Fruit fly (Drosophila melanogaster) whole organism, embryonic: ENCODE data around the gene Lamtor4.

Source experiments
- CG15696 ChIP-seq: fragments of 200-800 bp; sonication (Bioruptor generic); optimal IDR thresholded peaks from 2 replicates; lab custom pipeline; 2019; ENCODE audit warnings: missing biosample characterization, mild to moderate bottlenecking, missing genetic modification characterization, moderate library complexity
- CG2129 ChIP-seq: fragments of 200-800 bp; sonication (Bioruptor generic); IDR thresholded peaks from 2 replicates; pipeline ENCODE4 v1.3.6; 2022; ENCODE audit warnings: missing biosample characterization, missing genetic modification characterization; ENCODE audit not compliant: partially characterized antibody
- CG4328 ChIP-seq: fragments of 200-800 bp; sonication (Bioruptor generic); optimal IDR thresholded peaks from 3 replicates; lab custom pipeline; 2017; ENCODE audit warnings: missing biosample characterization, missing genetic modification reagents, missing genetic modification characterization
- Dfd ChIP-seq, 2 experiments: fragments of >200 bp; optimal IDR thresholded peaks; 2 replicates each; lab custom pipeline; 2017; ENCODE audit warnings: missing biosample characterization in 2 of 2, missing genetic modification characterization in 2 of 2
- Spps ChIP-seq: fragments of 200-800 bp; sonication (Bioruptor generic); optimal IDR thresholded peaks from 2 replicates; lab custom pipeline; 2018; ENCODE audit warnings: missing biosample characterization, mild to moderate bottlenecking, missing genetic modification characterization
- chm ChIP-seq: fragments of 200-800 bp; sonication (Bioruptor generic); IDR thresholded peaks from 2 replicates; pipeline ENCODE4 v1.3.6; 2022; ENCODE audit warnings: missing biosample characterization, missing genetic modification characterization
- crc ChIP-seq: fragments of 200-800 bp; sonication (Bioruptor generic); optimal IDR thresholded peaks from 2 replicates; lab custom pipeline; 2016; ENCODE audit warnings: missing biosample characterization, missing genetic modification characterization

dm6 chr3L:3885933-3886332 is 10.8 kb upstream of the Lamtor4 start:
- TF ChIP-seq Spps (no peak), chm (GFP tag; lab: Robert Waterston, UW) (no peak), CG15696 (no peak), crc (GFP tag; lab: Kevin White, UChicago) (no peak), CG2129 (no peak), CG4328 (no peak), Dfd (GFP tag; optimal IDR thresholded peaks at IDR 0.05; lab: Kevin White, UChicago) (no peak)
